Worm (Caenorhabditis elegans) whole organism, L3 larva: ENCODE data around the gene str-204.

ENCODE experiments used
- R02D3.7 ChIP-seq: fragments of 150-350 bp; optimal IDR thresholded peaks from 2 replicates; lab custom pipeline; 2014; ENCODE audit warnings: missing biosample characterization, missing genetic modification characterization
- ZK546.5 ChIP-seq: sonication (generic microtip); optimal IDR thresholded peaks from 2 replicates; lab custom pipeline; 2017; ENCODE audit warnings: missing biosample characterization, missing genetic modification characterization
- aly-2 ChIP-seq: fragments of 150-350 bp; optimal IDR thresholded peaks from 2 replicates; lab custom pipeline; 2014; ENCODE audit warnings: missing biosample characterization, missing genetic modification characterization
- ceh-28 ChIP-seq: fragments of 150-350 bp; optimal IDR thresholded peaks from 2 replicates; lab custom pipeline; 2014; ENCODE audit warnings: missing biosample characterization, missing genetic modification reagents, missing genetic modification characterization
- ceh-82 ChIP-seq: fragments of 150-350 bp; optimal IDR thresholded peaks from 2 replicates; lab custom pipeline; 2014; ENCODE audit warnings: missing biosample characterization, missing genetic modification characterization
- ceh-9 ChIP-seq: sonication (generic microtip); optimal IDR thresholded peaks from 2 replicates; lab custom pipeline; 2018; ENCODE audit warnings: missing biosample characterization, missing genetic modification characterization
- egl-27 ChIP-seq: sonication (generic microtip); optimal IDR thresholded peaks from 4 replicates; lab custom pipeline; 2017; ENCODE audit warnings: missing biosample characterization, missing genetic modification reagents, missing genetic modification characterization
- elt-1 ChIP-seq: fragments of 150-350 bp; optimal IDR thresholded peaks from 2 replicates; lab custom pipeline; 2014; ENCODE audit warnings: missing biosample characterization, missing genetic modification characterization
- elt-3 ChIP-seq, 3 experiments: fragments of 150-350 bp in 1 of 3; sonication (generic microtip) in 2 of 3; optimal IDR thresholded peaks; 2 replicates in 2 of 3; 4 replicates in 1 of 3; lab custom pipeline; 2014 to 2017; ENCODE audit warnings: missing biosample characterization in 3 of 3, missing genetic modification characterization in 3 of 3
- eor-1 ChIP-seq, 2 experiments: fragments of 150-350 bp; optimal IDR thresholded peaks; 2 replicates each; lab custom pipeline; 2014 to 2018; ENCODE audit warnings: missing biosample characterization in 2 of 2, missing genetic modification characterization in 2 of 2
- fkh-10 ChIP-seq: sonication (generic microtip); optimal IDR thresholded peaks from 2 replicates; lab custom pipeline; 2017; ENCODE audit warnings: missing biosample characterization, missing genetic modification reagents, missing genetic modification characterization
- fos-1 ChIP-seq: fragments of 150-350 bp; optimal IDR thresholded peaks from 2 replicates; lab custom pipeline; 2014; ENCODE audit warnings: missing biosample characterization, missing genetic modification characterization
- hmg-11 ChIP-seq: sonication (generic microtip); optimal IDR thresholded peaks from 2 replicates; lab custom pipeline; 2016; ENCODE audit warnings: missing genetic modification characterization, missing compliant biosample characterization
- jun-1 ChIP-seq: fragments of 150-350 bp; optimal IDR thresholded peaks from 2 replicates; lab custom pipeline; 2014; ENCODE audit warnings: missing biosample characterization, missing genetic modification reagents, missing genetic modification characterization
- lin-15B ChIP-seq: fragments of 150-350 bp; optimal IDR thresholded peaks from 2 replicates; lab custom pipeline; 2014; ENCODE audit warnings: missing biosample characterization, missing genetic modification characterization
- lin-39 ChIP-seq: fragments of 150-350 bp; optimal IDR thresholded peaks from 2 replicates; lab custom pipeline; 2018; ENCODE audit warnings: missing biosample characterization, missing genetic modification reagents, missing genetic modification characterization
- lsy-12 ChIP-seq: sonication (generic microtip); optimal IDR thresholded peaks from 2 replicates; lab custom pipeline; 2016; ENCODE audit warnings: mild to moderate bottlenecking, missing genetic modification characterization, missing compliant biosample characterization
- mdl-1 ChIP-seq: fragments of 150-350 bp; optimal IDR thresholded peaks from 2 replicates; lab custom pipeline; 2014; ENCODE audit warnings: missing biosample characterization, missing genetic modification characterization
- nhr-11 ChIP-seq: fragments of 150-350 bp; optimal IDR thresholded peaks from 2 replicates; lab custom pipeline; 2014; ENCODE audit warnings: missing biosample characterization, missing genetic modification characterization
- nhr-12 ChIP-seq: fragments of 150-350 bp; optimal IDR thresholded peaks from 2 replicates; lab custom pipeline; 2014; ENCODE audit warnings: missing biosample characterization, missing genetic modification characterization
- nhr-23 ChIP-seq: fragments of 150-350 bp; optimal IDR thresholded peaks from 2 replicates; lab custom pipeline; 2014; ENCODE audit warnings: missing biosample characterization, missing genetic modification reagents, missing genetic modification characterization
- nhr-25 ChIP-seq: sonication (generic microtip); optimal IDR thresholded peaks from 2 replicates; lab custom pipeline; 2017; ENCODE audit warnings: missing biosample characterization, missing genetic modification characterization
- nhr-43 ChIP-seq: sonication (generic microtip); optimal IDR thresholded peaks from 2 replicates; lab custom pipeline; 2016; ENCODE audit warnings: mild to moderate bottlenecking, missing genetic modification characterization, missing compliant biosample characterization; ENCODE audit not compliant: poor library complexity, severe bottlenecking
- nhr-67 ChIP-seq: fragments of 150-350 bp; optimal IDR thresholded peaks from 2 replicates; lab custom pipeline; 2014; ENCODE audit warnings: missing biosample characterization, missing genetic modification characterization
- nhr-76 ChIP-seq: fragments of 150-350 bp; sonication (generic microtip); optimal IDR thresholded peaks from 5 replicates; lab custom pipeline; 2014; ENCODE audit warnings: missing biosample characterization, missing genetic modification characterization
- nhr-77 ChIP-seq: fragments of 150-350 bp; optimal IDR thresholded peaks from 2 replicates; lab custom pipeline; 2014; ENCODE audit warnings: missing biosample characterization, missing genetic modification characterization
- pha-4 ChIP-seq: fragments of 150-350 bp; optimal IDR thresholded peaks from 2 replicates; lab custom pipeline; 2014; ENCODE audit warnings: missing biosample characterization, missing genetic modification reagents, missing genetic modification characterization
- pqm-1 ChIP-seq: fragments of 150-350 bp; optimal IDR thresholded peaks from 2 replicates; lab custom pipeline; 2017; ENCODE audit warnings: missing biosample characterization, missing genetic modification characterization, inconsistent platforms
- sea-2 ChIP-seq: fragments of 150-350 bp; sonication (generic microtip); optimal IDR thresholded peaks from 4 replicates; lab custom pipeline; 2014; ENCODE audit warnings: missing biosample characterization, missing genetic modification reagents, missing genetic modification characterization
- skn-1 ChIP-seq: fragments of 150-350 bp; optimal IDR thresholded peaks from 2 replicates; lab custom pipeline; 2014; ENCODE audit warnings: missing biosample characterization, missing genetic modification characterization
- snpc-4 ChIP-seq: fragments of 150-350 bp; optimal IDR thresholded peaks from 2 replicates; lab custom pipeline; 2014; ENCODE audit warnings: missing biosample characterization, missing genetic modification characterization
- tbx-2 ChIP-seq: sonication (generic microtip); optimal IDR thresholded peaks from 2 replicates; lab custom pipeline; 2016; ENCODE audit warnings: mild to moderate bottlenecking, missing genetic modification characterization, missing compliant biosample characterization
- unc-39 ChIP-seq: sonication (generic microtip); optimal IDR thresholded peaks from 4 replicates; lab custom pipeline; 2017; ENCODE audit warnings: missing biosample characterization, missing genetic modification characterization
- unc-62 ChIP-seq: fragments of 150-350 bp; sonication (generic microtip); optimal IDR thresholded peaks from 4 replicates; lab custom pipeline; 2014; ENCODE audit warnings: missing biosample characterization, missing genetic modification reagents, missing genetic modification characterization
- ztf-11 ChIP-seq: fragments of 150-350 bp; optimal IDR thresholded peaks from 2 replicates; lab custom pipeline; 2014; ENCODE audit warnings: missing biosample characterization, missing genetic modification characterization

str-204 gene

DNA sequence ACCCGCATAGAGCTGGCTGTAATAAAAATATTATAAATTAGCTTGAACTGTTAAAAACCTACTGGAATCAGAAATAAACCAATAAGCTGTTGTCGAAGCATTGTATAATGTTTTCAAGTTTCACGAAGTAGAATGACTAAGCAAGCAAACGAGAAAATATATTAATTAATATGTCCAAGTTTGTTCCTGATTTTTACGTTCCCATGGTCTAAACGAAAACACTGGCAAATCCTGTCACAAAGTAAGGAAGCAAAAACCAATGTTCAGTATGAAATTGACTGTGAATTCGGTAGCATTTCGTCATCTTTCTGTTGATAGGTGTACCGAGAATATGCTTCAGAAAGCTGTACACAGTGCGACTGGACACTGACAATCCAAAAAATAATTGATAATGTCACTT, 39.3 kb upstream of the str-204 start, which contains the start of gene srx-34:
srx-34 (minus strand) TSS at position 101 of the 400 bp plus-strand sequence.
- no peak for TF ChIP-seq nhr-76 (tag; lab: Kevin White, UChicago)
- TF ChIP-seq lsy-12 (tag; lab: Kevin White, UChicago) = no peak
- TF ChIP-seq aly-2 (tag; lab: Kevin White, UChicago) = no peak

DNA sequence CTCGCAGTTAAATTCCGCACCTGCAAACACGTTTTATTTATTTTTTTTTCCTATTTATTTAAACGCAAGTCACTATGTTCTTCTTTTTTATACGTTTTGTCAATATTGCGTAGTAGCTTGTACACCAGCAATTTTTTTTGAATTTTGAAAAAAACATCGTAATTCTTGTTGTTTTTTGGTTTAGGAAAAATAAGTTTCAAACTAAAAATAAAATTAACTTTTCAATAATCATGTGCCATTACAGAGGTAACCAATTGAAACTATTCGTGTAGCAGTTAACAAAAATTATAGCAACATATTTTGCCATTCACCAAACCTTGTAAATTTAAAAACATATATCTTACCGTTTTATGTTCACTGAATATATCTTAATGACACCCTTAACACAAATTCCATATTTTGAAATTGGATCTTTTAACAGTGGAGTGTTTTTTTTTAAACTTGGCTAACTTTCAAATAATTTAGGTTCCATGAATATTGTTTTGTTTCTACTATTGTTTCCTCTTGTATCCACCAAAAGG, 36.2 kb upstream of the str-204 start, which contains the start of gene lmd-5:
lmd-5 (plus strand) TSS at position 471 of the 521 bp plus-strand sequence.
- TF ChIP-seq nhr-67 (tag; lab: Kevin White, UChicago) (no peak), pha-4 (tag; lab: Kevin White, UChicago) (peak; percentile 63), mdl-1 (tag; lab: Kevin White, UChicago) (no peak), egl-27 (no peak)

DNA sequence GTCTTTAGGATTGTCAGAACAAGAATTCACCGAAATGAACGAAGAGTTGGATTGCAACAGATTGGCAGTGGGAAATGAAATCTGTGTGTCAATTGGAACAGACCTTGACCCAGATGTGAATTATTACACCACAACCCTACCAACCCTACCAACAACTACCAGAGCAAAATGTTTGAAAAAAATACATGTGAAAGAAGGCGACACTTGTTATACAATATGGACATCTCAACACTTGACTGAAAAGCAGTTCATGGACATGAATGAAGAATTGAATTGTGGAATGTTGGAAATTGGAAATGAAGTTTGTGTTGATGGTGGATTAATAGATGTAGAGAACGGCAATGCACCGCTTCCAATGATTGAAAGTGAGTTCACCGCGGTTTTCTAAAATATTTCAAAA, 35.5 kb upstream of the str-204 start:
- no peak for TF ChIP-seq ZK546.5 (tag; lab: Kevin White, UChicago)
- no peak for TF ChIP-seq fos-1 (tag; lab: Kevin White, UChicago)
- TF ChIP-seq nhr-11 (tag; lab: Kevin White, UChicago) = no peak
- TF ChIP-seq egl-27 = no peak
- TF ChIP-seq ceh-28 (tag; lab: Kevin White, UChicago) = no peak
- TF ChIP-seq lin-15B (tag; lab: Kevin White, UChicago) = no peak
- TF ChIP-seq nhr-77 = no peak
- no peak for TF ChIP-seq fkh-10 (GFP tag; lab: Kevin White, UChicago)

DNA sequence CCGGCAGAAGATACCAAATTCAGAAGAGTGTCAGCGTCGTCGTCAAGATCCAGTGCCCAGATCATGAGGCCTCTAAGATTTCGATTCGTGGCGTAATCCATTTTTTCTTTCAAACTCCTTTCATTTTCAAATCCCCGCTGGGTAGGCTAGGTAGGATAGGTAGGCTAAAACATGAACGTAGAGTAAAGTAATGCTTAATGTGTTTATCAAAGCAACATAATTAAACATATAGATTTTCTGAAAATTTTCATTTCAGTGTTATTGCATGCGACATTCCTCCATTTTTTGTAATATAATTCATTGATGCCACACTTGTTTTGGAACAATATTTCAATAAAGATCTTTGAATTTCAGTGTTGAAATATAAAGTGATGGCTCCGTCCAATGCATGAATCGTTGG, 30.0 kb upstream of the str-204 start, which contains the start of gene T01C4.8:
T01C4.8 (minus strand) TSS at position 101 of the 400 bp plus-strand sequence.
- TF ChIP-seq fkh-10 (GFP tag; lab: Kevin White, UChicago) = no peak
- TF ChIP-seq R02D3.7 (tag; lab: Kevin White, UChicago) = no peak
- TF ChIP-seq nhr-43 = no peak
- no peak for TF ChIP-seq unc-62 (GFP tag; lab: Kevin White, UChicago)
- TF ChIP-seq sea-2 (GFP tag; lab: Kevin White, UChicago) = no peak
- TF ChIP-seq elt-1 = no peak
- no peak for TF ChIP-seq nhr-11 (tag; lab: Kevin White, UChicago)
- no peak for TF ChIP-seq lin-15B (tag; lab: Kevin White, UChicago)
- TF ChIP-seq jun-1 (tag; lab: Kevin White, UChicago) = no peak
- TF ChIP-seq nhr-23 (tag; lab: Kevin White, UChicago) = no peak
- no peak for TF ChIP-seq pqm-1 (tag; lab: Kevin White, UChicago)
- no peak for TF ChIP-seq aly-2 (tag; lab: Kevin White, UChicago)
- TF ChIP-seq nhr-77 = no peak
- no peak for TF ChIP-seq ceh-82 (tag; lab: Kevin White, UChicago)
- TF ChIP-seq elt-3 (tag; optimal IDR thresholded peaks at IDR 0.05; lab: Kevin White, UChicago) = no peak
- no peak for TF ChIP-seq unc-39 (tag; lab: Kevin White, UChicago)
- no peak for TF ChIP-seq tbx-2 (tag; lab: Kevin White, UChicago)

DNA sequence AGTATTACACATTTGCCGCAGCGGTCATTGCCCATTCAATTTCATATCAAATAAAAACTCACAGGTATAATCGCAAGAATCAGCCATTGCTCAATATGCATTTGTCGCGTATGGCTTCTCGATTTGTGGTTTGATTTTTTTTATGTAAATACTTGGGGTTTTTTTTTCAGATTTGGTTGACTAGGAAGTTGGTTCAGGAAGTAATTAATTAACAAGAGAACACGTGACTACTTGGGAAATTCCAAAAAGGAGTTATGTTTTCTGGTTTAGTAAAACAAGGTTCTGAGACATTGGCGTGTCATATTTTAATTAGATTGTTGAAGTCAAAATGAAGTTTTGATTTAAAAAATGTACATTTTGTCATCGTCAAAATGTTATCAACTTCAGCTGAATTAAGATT, 28.5 kb upstream of the str-204 start, which contains the start of gene srx-36:
srx-36 (minus strand) TSS at position 101 of the 400 bp plus-strand sequence.
- TF ChIP-seq mdl-1 (tag; lab: Kevin White, UChicago) = no peak
- no peak for TF ChIP-seq lsy-12 (tag; lab: Kevin White, UChicago)
- no peak for TF ChIP-seq nhr-67 (tag; lab: Kevin White, UChicago)

DNA sequence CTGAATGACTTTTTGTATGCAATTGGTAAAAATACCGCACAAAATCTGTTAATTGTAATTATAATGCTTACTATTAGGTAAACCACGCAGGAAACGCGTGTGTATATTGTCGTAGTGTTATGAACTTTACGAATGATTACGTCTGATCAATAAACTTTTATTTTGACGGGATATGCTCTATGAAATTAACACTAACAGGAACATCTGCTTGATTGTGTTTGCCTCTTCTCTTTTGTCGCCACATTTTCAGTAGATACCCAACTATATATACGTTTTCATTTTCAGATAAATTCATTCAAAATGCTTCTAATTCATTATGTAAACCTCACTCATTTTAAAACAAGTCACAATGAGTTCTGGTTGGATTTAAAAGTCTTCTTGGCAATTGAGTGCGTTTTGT, 27.2 kb upstream of the str-204 start, which contains the start of gene sre-10:
sre-10 (plus strand) TSS at position 301 of the 400 bp plus-strand sequence.
- TF ChIP-seq fkh-10 (GFP tag; lab: Kevin White, UChicago) (no peak), nhr-12 (no peak), lin-15B (tag; lab: Kevin White, UChicago) (no peak), unc-62 (GFP tag; lab: Kevin White, UChicago) (no peak), nhr-23 (tag; lab: Kevin White, UChicago) (no peak), tbx-2 (tag; lab: Kevin White, UChicago) (no peak), eor-1 (tag; optimal IDR thresholded peaks at IDR 0.05; lab: Kevin White, UChicago) (no peak), mdl-1 (tag; lab: Kevin White, UChicago) (no peak), hmg-11 (no peak), ZK546.5 (tag; lab: Kevin White, UChicago) (no peak), skn-1 (no peak), ceh-9 (tag; lab: Kevin White, UChicago) (no peak), sea-2 (GFP tag; lab: Kevin White, UChicago) (no peak), nhr-43 (no peak), snpc-4 (tag; lab: Kevin White, UChicago) (no peak), ztf-11 (tag; lab: Kevin White, UChicago) (no peak), lin-39 (tag; lab: Kevin White, UChicago) (no peak), jun-1 (tag; lab: Kevin White, UChicago) (no peak), egl-27 (no peak), nhr-25 (tag; lab: Kevin White, UChicago) (no peak)
